Comparison of ENCODE assay signal across 2 fruit fly cellular contexts in genomic region chr2L:18986125-18986498, dm6.
A peak's percentile ranks its signal among the peaks of the same experiment; 100 is the strongest.
TF ChIP-seq lines count a peak whose summit lies in the region.

No protein-coding gene starts in this region.

- no peak for TF ChIP-seq CTCF in whole organism, embryonic (GFP tag; optimal IDR thresholded peaks at IDR 0.05; lab: Kevin White, UChicago)

TF ChIP-seq in Kc167, 6 proteins besides CTCF, POLR2A, EP300 and RAD21:
- peak; percentile 92 for TF ChIP-seq ttk (optimal IDR thresholded peaks at IDR 0.05; lab: Kevin White, UChicago)
- TF ChIP-seq Myc (optimal IDR thresholded peaks at IDR 0.05; lab: Kevin White, UChicago), result no peak
- no peak for TF ChIP-seq Sin3A (optimal IDR thresholded peaks at IDR 0.05; lab: Kevin White, UChicago)
- no peak for TF ChIP-seq insv (optimal IDR thresholded peaks at IDR 0.05; lab: Kevin White, UChicago)
- no peak for TF ChIP-seq h (optimal IDR thresholded peaks at IDR 0.05; lab: Kevin White, UChicago)
- no peak for TF ChIP-seq psq (optimal IDR thresholded peaks at IDR 0.05; lab: Kevin White, UChicago)

TF ChIP-seq in whole organism, embryonic, 481 proteins besides CTCF, POLR2A, EP300 and RAD21:
- TF ChIP-seq Nf-YB (GFP tag; optimal IDR thresholded peaks at IDR 0.05; lab: Kevin White, UChicago), result no peak
- TF ChIP-seq Opbp (GFP tag; IDR thresholded peaks at IDR 0.05; lab: Robert Waterston, UW; ENCODE audit: partially characterized antibody), result 0 out of 3 replicates have a peak, but pooled peaks have one; percentile 7
- no peak for TF ChIP-seq stc (GFP tag; IDR thresholded peaks at IDR 0.05; lab: Robert Waterston, UW)
- no peak for TF ChIP-seq CG5180 (GFP tag; optimal IDR thresholded peaks at IDR 0.05; lab: Kevin White, UChicago)
- TF ChIP-seq crol (GFP tag; IDR thresholded peaks at IDR 0.05; lab: Robert Waterston, UW), result peak; percentile 30; the same call in 1 of the 2 replicates
- no peak for TF ChIP-seq CG1603 (tag; optimal IDR thresholded peaks at IDR 0.05; lab: Kevin White, UChicago)
